Worm (Caenorhabditis elegans) whole organism, L4 larva: Measurements from ENCODE around the gene Y66D12A.21.

ENCODE experiments used
- F49E8.2 ChIP-seq: sonication (generic microtip); optimal IDR thresholded peaks from 2 replicates; lab custom pipeline; 2016; ENCODE audit warnings: missing compliant biosample characterization, mild to moderate bottlenecking, missing genetic modification characterization, borderline replicate concordance
- R02D3.7 ChIP-seq: fragments of 150-350 bp; sonication (generic microtip); optimal IDR thresholded peaks from 3 replicates; lab custom pipeline; 2014; ENCODE audit warnings: missing biosample characterization, missing genetic modification characterization
- T26A8.4 ChIP-seq: fragments of 200-800 bp; sonication (Bioruptor generic); IDR thresholded peaks from 2 replicates; pipeline ENCODE4 v1.3.6; 2022; ENCODE audit warnings: missing genetic modification characterization, missing compliant biosample characterization
- Y105C5A.15 ChIP-seq: fragments of 200-800 bp; sonication (Bioruptor generic); IDR thresholded peaks from 2 replicates; pipeline ENCODE4 v1.3.6; 2022; ENCODE audit warnings: missing genetic modification characterization, missing compliant biosample characterization
- ZK337.2 ChIP-seq: fragments of 200-800 bp; sonication (Bioruptor generic); IDR thresholded peaks from 2 replicates; pipeline ENCODE4 v1.3.6; 2022; ENCODE audit warnings: missing genetic modification reagents, missing genetic modification characterization, missing compliant biosample characterization
- ZK546.5 ChIP-seq, 2 experiments: sonication (generic microtip); optimal IDR thresholded peaks; 2 replicates each; lab custom pipeline; 2017; ENCODE audit warnings: missing biosample characterization in 2 of 2, missing genetic modification characterization in 2 of 2
- aha-1 ChIP-seq: fragments of 150-350 bp; peaks from one replicate; lab custom pipeline; 2014; ENCODE audit warnings: missing biosample characterization, missing genetic modification characterization
- ama-1 ChIP-seq: fragments of 150-350 bp; optimal IDR thresholded peaks from 2 replicates; lab custom pipeline; 2014; ENCODE audit warnings: inconsistent platforms, mixed read lengths
- arid-1 ChIP-seq: fragments of 200-800 bp; sonication (Bioruptor generic); conservative IDR thresholded peaks from 2 replicates; pipeline ENCODE4 v1.3.6; 2022; ENCODE audit warnings: missing genetic modification reagents, missing genetic modification characterization, missing compliant biosample characterization
- ceh-28 ChIP-seq: fragments of 150-350 bp; optimal IDR thresholded peaks from 2 replicates; lab custom pipeline; 2014; ENCODE audit warnings: missing biosample characterization, missing genetic modification reagents, missing genetic modification characterization
- ceh-62 ChIP-seq: sonication (generic microtip); optimal IDR thresholded peaks from 2 replicates; lab custom pipeline; 2017; ENCODE audit warnings: missing biosample characterization, missing genetic modification characterization
- daf-16 ChIP-seq, 3 experiments: sonication (generic microtip); optimal IDR thresholded peaks; 2 replicates each; lab custom pipeline; 2016 to 2017; ENCODE audit warnings: missing genetic modification characterization in 3 of 3, missing genetic modification reagents in 3 of 3, mild to moderate bottlenecking in 2 of 3, missing compliant biosample characterization in 2 of 3, missing biosample characterization in 1 of 3, moderate library complexity in 1 of 3
- daf-19 ChIP-seq: fragments of 200-800 bp; sonication (Bioruptor generic); conservative IDR thresholded peaks from 2 replicates; pipeline ENCODE4 v1.3.6; 2022; ENCODE audit warnings: missing genetic modification characterization, missing compliant biosample characterization
- dmd-9 ChIP-seq: fragments of 200-800 bp; sonication (Bioruptor generic); IDR thresholded peaks from 2 replicates; pipeline ENCODE4 v1.3.6; 2022; ENCODE audit warnings: missing genetic modification reagents, missing genetic modification characterization, missing compliant biosample characterization
- dpl-1 ChIP-seq: fragments of 150-350 bp; optimal IDR thresholded peaks from 2 replicates; lab custom pipeline; 2014; ENCODE audit warnings: missing biosample characterization, missing genetic modification reagents, missing genetic modification characterization
- fos-1 ChIP-seq: fragments of 150-350 bp; optimal IDR thresholded peaks from 2 replicates; lab custom pipeline; 2014; ENCODE audit warnings: missing biosample characterization, missing genetic modification characterization
- hif-1 ChIP-seq, 2 experiments: sonication (generic microtip); optimal IDR thresholded peaks; 2 replicates each; lab custom pipeline; 2016 to 2017; ENCODE audit warnings: missing compliant biosample characterization in 2 of 2, missing genetic modification characterization in 2 of 2, missing genetic modification reagents in 2 of 2, missing genotype in 2 of 2, mild to moderate bottlenecking in 1 of 2
- hlh-11 ChIP-seq: fragments of 200-800 bp; sonication (Bioruptor generic); optimal IDR thresholded peaks from 2 replicates; lab custom pipeline; 2018; ENCODE audit warnings: mild to moderate bottlenecking, missing genetic modification characterization, missing compliant biosample characterization
- hlh-30 ChIP-seq: sonication (generic microtip); optimal IDR thresholded peaks from 2 replicates; lab custom pipeline; 2017; ENCODE audit warnings: antibody characterized with exemption, mild to moderate bottlenecking, missing genetic modification characterization, missing compliant biosample characterization; ENCODE audit not compliant: insufficient read depth
- hmg-1.1 ChIP-seq: fragments of 200-800 bp; sonication (Bioruptor generic); IDR thresholded peaks from 2 replicates; pipeline ENCODE4 v1.3.6; 2022; ENCODE audit warnings: missing genetic modification reagents, missing genetic modification characterization, missing compliant biosample characterization
- jun-1 ChIP-seq: fragments of 150-350 bp; optimal IDR thresholded peaks from 2 replicates; lab custom pipeline; 2014; ENCODE audit warnings: missing biosample characterization, missing genetic modification reagents, missing genetic modification characterization
- lin-1 ChIP-seq: fragments of 200-800 bp; sonication (Bioruptor generic); IDR thresholded peaks from 2 replicates; pipeline ENCODE4 v1.3.6; 2022; ENCODE audit warnings: missing genetic modification reagents, missing genetic modification characterization, missing compliant biosample characterization
- lin-13 ChIP-seq: fragments of 150-350 bp; optimal IDR thresholded peaks from 2 replicates; lab custom pipeline; 2014; ENCODE audit warnings: missing biosample characterization, missing genetic modification reagents, missing genetic modification characterization
- lin-29 ChIP-seq: fragments of 200-800 bp; sonication (Bioruptor generic); IDR thresholded peaks from 2 replicates; pipeline ENCODE4 v1.3.6; 2022; ENCODE audit warnings: missing genetic modification reagents, missing genetic modification characterization, missing compliant biosample characterization
- lin-38 ChIP-seq: fragments of 200-800 bp; sonication (Bioruptor generic); IDR thresholded peaks from 2 replicates; pipeline ENCODE4 v1.3.6; 2022; ENCODE audit warnings: missing genetic modification reagents, missing genetic modification characterization, missing compliant biosample characterization
- lin-39 ChIP-seq: fragments of 150-350 bp; optimal IDR thresholded peaks from 2 replicates; lab custom pipeline; 2014; ENCODE audit warnings: missing biosample characterization, missing genetic modification reagents, missing genetic modification characterization
- madf-5 ChIP-seq, 2 experiments: fragments of 200-800 bp; sonication (Bioruptor generic); IDR thresholded peaks; 2 replicates each; pipeline ENCODE4 v1.3.6; 2022; ENCODE audit warnings: missing compliant biosample characterization in 2 of 2, missing genetic modification characterization in 2 of 2
- madf-9 ChIP-seq: fragments of 200-800 bp; sonication (Bioruptor generic); conservative IDR thresholded peaks from 2 replicates; pipeline ENCODE4 v1.3.6; 2022; ENCODE audit warnings: missing genetic modification reagents, missing genetic modification characterization, missing compliant biosample characterization
- mdt-29 ChIP-seq: fragments of 200-800 bp; sonication (Bioruptor generic); IDR thresholded peaks from 2 replicates; pipeline ENCODE4 v1.3.6; 2022; ENCODE audit warnings: missing genetic modification reagents, missing genetic modification characterization, missing compliant biosample characterization
- mxl-3 ChIP-seq: fragments of 200-800 bp; sonication (Bioruptor generic); optimal IDR thresholded peaks from 2 replicates; lab custom pipeline; 2018; ENCODE audit warnings: mild to moderate bottlenecking, missing genetic modification characterization, missing compliant biosample characterization
- nhr-102 ChIP-seq: sonication (generic microtip); optimal IDR thresholded peaks from 2 replicates; lab custom pipeline; 2016; ENCODE audit warnings: mild to moderate bottlenecking, missing genetic modification characterization, moderate library complexity, missing compliant biosample characterization
- nhr-111 ChIP-seq: fragments of 200-800 bp; sonication (Bioruptor generic); optimal IDR thresholded peaks from 2 replicates; lab custom pipeline; 2018; ENCODE audit warnings: mild to moderate bottlenecking, missing genetic modification characterization, missing compliant biosample characterization
- nhr-28 ChIP-seq: fragments of 150-350 bp; optimal IDR thresholded peaks from 2 replicates; lab custom pipeline; 2014; ENCODE audit warnings: missing biosample characterization, missing genetic modification characterization
- nhr-42 ChIP-seq: fragments of 200-800 bp; sonication (Bioruptor generic); IDR thresholded peaks from 2 replicates; pipeline ENCODE4 v1.3.6; 2022; ENCODE audit warnings: missing genetic modification characterization, missing compliant biosample characterization
- nhr-6 ChIP-seq: fragments of 150-350 bp; optimal IDR thresholded peaks from 2 replicates; lab custom pipeline; 2014; ENCODE audit warnings: missing biosample characterization, missing genetic modification characterization
- nhr-77 ChIP-seq: fragments of 150-350 bp; optimal IDR thresholded peaks from 2 replicates; lab custom pipeline; 2014; ENCODE audit warnings: missing biosample characterization, missing genetic modification characterization
- saeg-2 ChIP-seq: fragments of 200-800 bp; sonication (Bioruptor generic); IDR thresholded peaks from 2 replicates; pipeline ENCODE4 v1.3.6; 2022; ENCODE audit warnings: missing genetic modification reagents, missing genetic modification characterization, missing compliant biosample characterization
- skn-1 ChIP-seq: fragments of 150-350 bp; optimal IDR thresholded peaks from 2 replicates; lab custom pipeline; 2014; ENCODE audit warnings: missing biosample characterization, missing genetic modification characterization
- snpc-1.2 ChIP-seq: fragments of 200-800 bp; sonication (Bioruptor generic); IDR thresholded peaks from 2 replicates; pipeline ENCODE4 v1.3.6; 2022; ENCODE audit warnings: missing genetic modification reagents, missing genetic modification characterization, missing compliant biosample characterization
- snpc-4 ChIP-seq: fragments of 150-350 bp; optimal IDR thresholded peaks from 2 replicates; lab custom pipeline; 2014; ENCODE audit warnings: missing biosample characterization, missing genetic modification characterization
- unc-62 ChIP-seq, 3 experiments: fragments of 150-350 bp in 1 of 3; sonication (generic microtip); optimal IDR thresholded peaks in 2 of 3; peaks in 1 of 3; 1 replicate in 1 of 3; 2 replicates in 2 of 3; lab custom pipeline; 2014 to 2017; ENCODE audit warnings: missing biosample characterization in 3 of 3, missing genetic modification characterization in 3 of 3, missing genetic modification reagents in 3 of 3, missing genotype in 1 of 3
- zag-1 ChIP-seq: fragments of 150-350 bp; optimal IDR thresholded peaks from 2 replicates; lab custom pipeline; 2014; ENCODE audit warnings: missing biosample characterization, missing genetic modification characterization
- zip-11 ChIP-seq: fragments of 200-800 bp; sonication (Bioruptor generic); IDR thresholded peaks from 2 replicates; pipeline ENCODE4 v1.3.6; 2022; ENCODE audit warnings: missing genetic modification characterization, missing compliant biosample characterization

Gene Y66D12A.21

DNA sequence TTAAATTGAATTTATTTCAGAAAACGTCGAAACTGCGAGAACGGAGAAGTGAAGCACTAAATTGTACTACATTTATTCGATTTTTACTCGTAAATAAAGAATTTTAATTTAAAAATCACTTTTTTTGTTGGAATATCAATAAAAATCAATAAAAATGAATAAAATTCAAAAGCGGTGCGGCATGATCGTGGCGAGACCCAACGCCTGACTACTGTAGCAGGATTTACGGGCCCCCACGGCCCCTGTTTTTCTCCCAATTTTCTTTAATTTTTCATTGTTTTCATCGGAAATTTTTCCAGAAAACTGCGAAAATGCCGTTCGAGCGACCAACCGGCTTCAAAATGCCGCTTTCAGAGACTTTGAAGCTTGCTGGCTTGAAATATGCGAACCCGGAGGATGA lies 3.7 kb upstream of the Y66D12A.21 start, which contains the start of gene Y66D12A.19:
Gene Y66D12A.19, plus strand, starts transcription at position 266 of the 400 bp plus-strand sequence.
- TF ChIP-seq mdt-29 (GFP tag; lab: Robert Waterston, UW): no peak
- no peak for TF ChIP-seq Y105C5A.15
- TF ChIP-seq daf-16 (GFP tag; optimal IDR thresholded peaks at IDR 0.05; lab: Kevin White, UChicago): no peak
- no peak for TF ChIP-seq daf-16 (tag; optimal IDR thresholded peaks at IDR 0.05; lab: Kevin White, UChicago)
- peak; percentile 52 for TF ChIP-seq R02D3.7 (tag; lab: Kevin White, UChicago)
- peak; percentile 48 for TF ChIP-seq lin-38 (GFP tag; lab: Robert Waterston, UW)
- TF ChIP-seq F49E8.2 (tag; lab: Kevin White, UChicago): no peak

DNA sequence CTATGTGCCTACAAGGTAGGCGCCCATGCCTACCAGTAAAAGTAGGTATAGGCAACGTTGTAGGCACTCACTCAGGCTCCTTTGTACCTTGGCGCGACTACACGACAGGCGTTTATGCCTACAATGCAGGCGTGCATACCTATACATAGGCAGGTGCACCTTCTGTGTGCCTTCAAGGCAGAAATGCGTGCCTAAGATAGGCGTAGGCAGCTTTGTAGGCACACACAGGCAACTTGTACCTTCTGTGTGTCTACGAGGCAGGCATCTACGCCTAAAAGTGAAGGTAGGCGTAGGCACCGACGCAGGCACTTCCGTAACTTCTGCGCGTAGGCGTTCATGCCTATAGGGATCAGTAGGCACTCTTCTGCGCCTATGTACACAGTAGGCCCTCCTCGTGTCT lies 519 bp upstream of the Y66D12A.21 start:
- no peak for TF ChIP-seq ceh-62 (tag; lab: Kevin White, UChicago)
- TF ChIP-seq lin-1 (GFP tag; lab: Robert Waterston, UW): no peak
- TF ChIP-seq hmg-1.1 (GFP tag; lab: Robert Waterston, UW): no peak
- no peak for TF ChIP-seq nhr-42
- 0 out of 4 replicates have a peak, but pooled peaks of 1 of the 2 experiments have one; percentile 8 for TF ChIP-seq madf-5 (GFP tag; IDR thresholded peaks at IDR 0.05; lab: Robert Waterston, UW)
- TF ChIP-seq aha-1: peak; percentile 65
- TF ChIP-seq lin-39: no peak
- no peak for TF ChIP-seq skn-1
- no peak for TF ChIP-seq nhr-102 (tag; lab: Kevin White, UChicago)

DNA sequence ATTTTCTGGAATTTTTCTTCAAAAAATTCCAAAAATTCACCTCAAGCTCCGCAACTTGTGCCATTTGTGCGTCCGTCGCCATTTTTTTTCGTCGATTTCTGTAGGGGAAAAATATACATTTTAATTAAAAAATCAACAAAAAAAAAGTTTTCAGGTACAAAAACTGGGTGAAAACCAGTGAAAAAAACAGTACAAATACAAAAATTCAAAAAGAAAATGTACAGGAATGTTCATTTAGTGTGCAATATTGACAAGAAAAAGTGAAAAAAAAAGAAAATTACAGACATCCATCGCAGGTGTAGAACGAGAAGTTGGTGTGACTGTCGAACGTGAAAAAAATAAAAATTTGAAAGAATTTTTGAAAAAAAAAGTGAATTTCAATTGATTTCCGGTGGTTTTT lies 2.3 kb downstream of the Y66D12A.21 start, which contains the start of gene tin-10:
Gene tin-10, minus strand, starts transcription at position 101 of the 400 bp plus-strand sequence.
- TF ChIP-seq F49E8.2 (tag; lab: Kevin White, UChicago) (no peak), dmd-9 (GFP tag; lab: Robert Waterston, UW) (no peak), nhr-42 (no peak), ama-1 (no peak), lin-13 (GFP tag; lab: Kevin White, UChicago) (no peak), hlh-30 (no peak), snpc-4 (tag; lab: Kevin White, UChicago) (no peak), nhr-111 (GFP tag; lab: Kevin White, UChicago) (no peak), lin-29 (GFP tag; lab: Robert Waterston, UW) (no peak), hif-1 (tag; optimal IDR thresholded peaks at IDR 0.05; lab: Kevin White, UChicago) (no peak), nhr-28 (tag; lab: Kevin White, UChicago) (no peak), daf-19 (GFP tag; lab: Robert Waterston, UW) (no peak)

DNA sequence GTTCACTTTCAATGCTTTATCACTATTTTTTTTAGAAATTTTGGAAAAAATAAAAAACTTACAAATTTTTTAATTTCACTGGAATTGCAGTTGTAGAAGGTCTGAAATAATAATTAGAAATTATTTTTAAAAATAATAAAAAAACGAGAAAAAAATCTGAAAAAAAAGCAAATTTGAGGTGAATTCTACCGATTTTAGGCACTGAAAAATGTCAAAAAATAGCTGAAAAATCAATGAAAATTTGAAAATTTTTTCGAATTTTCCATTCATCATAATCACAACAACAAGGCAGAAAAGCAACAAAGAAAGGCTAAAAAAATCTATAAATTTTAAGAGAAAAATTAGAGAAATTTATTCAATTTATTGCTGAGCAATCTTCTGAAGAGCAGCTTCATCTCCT lies 4.5 kb downstream of the Y66D12A.21 start, which contains the start of gene nars-2:
Gene nars-2, minus strand, starts transcription at position 101 of the 400 bp plus-strand sequence.
- TF ChIP-seq ceh-28 (tag; lab: Kevin White, UChicago): no peak
- TF ChIP-seq F49E8.2 (tag; lab: Kevin White, UChicago): no peak
- no peak for TF ChIP-seq saeg-2 (GFP tag; lab: Robert Waterston, UW)

DNA sequence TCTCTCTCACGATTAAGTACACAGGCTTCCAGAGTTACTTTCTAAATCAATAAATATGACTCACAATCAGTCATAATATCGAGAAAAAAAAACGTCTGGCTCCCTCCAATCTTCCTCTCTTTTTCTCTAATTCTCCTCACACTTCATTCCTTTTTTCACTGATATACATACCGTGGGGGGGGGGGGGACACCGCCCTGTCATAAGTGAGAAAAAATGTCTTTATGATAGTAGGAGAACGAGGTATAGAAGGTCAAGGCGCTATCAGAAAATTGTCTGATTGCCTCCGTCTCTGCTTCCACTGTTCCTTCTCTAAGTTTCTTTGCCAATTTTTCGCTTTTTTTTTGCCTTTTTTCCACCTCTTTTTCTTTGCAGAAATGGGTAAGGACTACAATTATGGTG lies 8.6 kb downstream of the Y66D12A.21 start, which contains the start of gene Y66D12A.24:
Gene Y66D12A.24, plus strand, starts transcription at position 370 of the 400 bp plus-strand sequence.
- TF ChIP-seq aha-1 (no peak), jun-1 (no peak), unc-62 (GFP tag; optimal IDR thresholded peaks at IDR 0.05 in 1 of 2; lab: Kevin White, UChicago) (no peak), unc-62 (tag; optimal IDR thresholded peaks at IDR 0.05; lab: Kevin White, UChicago) (no peak), ZK546.5 (tag; optimal IDR thresholded peaks at IDR 0.05; lab: Kevin White, UChicago) (no peak), arid-1 (GFP tag; lab: Robert Waterston, UW) (no peak), lin-39 (no peak), madf-5 (GFP tag; IDR thresholded peaks at IDR 0.05; lab: Robert Waterston, UW) (no peak), hmg-1.1 (GFP tag; lab: Robert Waterston, UW) (no peak), zip-11 (GFP tag; lab: Robert Waterston, UW) (no peak), F49E8.2 (tag; lab: Kevin White, UChicago) (no peak), madf-9 (no peak), nhr-77 (peak; percentile 5), mxl-3 (GFP tag; lab: Kevin White, UChicago) (peak; percentile 69), hlh-11 (peak; percentile 84), snpc-1.2 (GFP tag; lab: Robert Waterston, UW) (no peak), dpl-1 (GFP tag; lab: Kevin White, UChicago) (peak; percentile 10), ZK337.2 (GFP tag; lab: Robert Waterston, UW) (no peak), nhr-6 (tag; lab: Kevin White, UChicago) (peak; percentile 85), T26A8.4 (GFP tag; lab: Robert Waterston, UW) (no peak), fos-1 (tag; lab: Kevin White, UChicago) (no peak), zag-1 (no peak), lin-1 (GFP tag; lab: Robert Waterston, UW) (peak; percentile 57; the same call in 1 of the 2 replicates)
